Worm (Caenorhabditis elegans): Measurements from ENCODE around the gene F54A3.5.
"Not testable (repeated sequence)": the region's sequence is repeated elsewhere in the genome, so short reads cannot be mapped to it uniquely, and the experiment has no call there.

The F54A3.5 gene

ce11 chrII:2225608-2226007, at the start of gene F54A3.5:
TSS of gene F54A3.5 (minus strand) at chrII:2225708.
- no peak for TF ChIP-seq dpl-1 (GFP tag; optimal IDR thresholded peaks at IDR 0.05)
- no peak for TF ChIP-seq sdz-38 (tag; optimal IDR thresholded peaks at IDR 0.05)
- no peak for TF ChIP-seq somi-1 (GFP tag; optimal IDR thresholded peaks at IDR 0.05)
- TF ChIP-seq efl-1 (GFP tag; optimal IDR thresholded peaks at IDR 0.05) = no peak
- no peak for TF ChIP-seq mes-4 (tag; optimal IDR thresholded peaks at IDR 0.05)
- TF ChIP-seq madf-6 (GFP tag; IDR thresholded peaks at IDR 0.05) = no peak
- TF ChIP-seq tlf-1 (GFP tag; optimal IDR thresholded peaks at IDR 0.05) = no peak
- no peak for TF ChIP-seq F39B2.1 (GFP tag; IDR thresholded peaks at IDR 0.05)
- no peak for TF ChIP-seq Y67H2A.10 (GFP tag; conservative IDR thresholded peaks at IDR 0.05)

- TF ChIP-seq snpc-1.1 (tag; optimal IDR thresholded peaks at IDR 0.05; ENCODE audit: insufficient read depth) (no peak), mcd-1 (GFP tag; IDR thresholded peaks at IDR 0.05) (peak; percentile 29; the same call in 1 of the 2 replicates), egrh-3 (GFP tag; IDR thresholded peaks at IDR 0.05) (peak; percentile 67; the same call in 1 of the 2 replicates), let-607 (tag; optimal IDR thresholded peaks at IDR 0.05) (no peak), lsy-27 (tag; optimal IDR thresholded peaks at IDR 0.05; ENCODE audit: borderline replicate concordance, insufficient read depth) (no peak), ztf-28 (GFP tag; IDR thresholded peaks at IDR 0.05) (no peak), snpc-3.4 (tag; optimal IDR thresholded peaks at IDR 0.05) (no peak), ZK185.1 (tag; optimal IDR thresholded peaks at IDR 0.05; ENCODE audit: poor library complexity, severe bottlenecking) (no peak), dpff-1 (tag; optimal IDR thresholded peaks at IDR 0.05) (no peak), zfh-2 (GFP tag; conservative IDR thresholded peaks at IDR 0.05) (peak; percentile 86), him-1 (tag; optimal IDR thresholded peaks at IDR 0.05) (no peak), F55B11.4 (tag; optimal IDR thresholded peaks at IDR 0.05; ENCODE audit: borderline replicate concordance, insufficient read depth) (no peak), rcor-1 (GFP tag; IDR thresholded peaks at IDR 0.05) (no peak), B0336.3 (GFP tag; IDR thresholded peaks at IDR 0.05) (0 out of 2 replicates have a peak, but pooled peaks have one; percentile 25), hlh-26 (GFP tag; conservative IDR thresholded peaks at IDR 0.05) (no peak), sea-2 (GFP tag; IDR thresholded peaks at IDR 0.05) (no peak)
Measured at ce11 chrII:2273750-2274149, 48.2 kb upstream of the F54A3.5 start.

ce11 chrII:2254861-2255260, 29.4 kb upstream of the F54A3.5 start, which contains the start of gene K09F6.3:
TSS of gene K09F6.3 (plus strand) at chrII:2255161.
- TF ChIP-seq F57A8.1 (GFP tag; optimal IDR thresholded peaks at IDR 0.05); atf-7 (tag; optimal IDR thresholded peaks at IDR 0.05); mxl-1 (tag; optimal IDR thresholded peaks at IDR 0.05): not testable (repeated sequence)

ce11 chrII:2253676-2254075, 28.2 kb upstream of the F54A3.5 start:
- peak; percentile 60; the same call in 1 of the 2 replicates for TF ChIP-seq zfh-2 (GFP tag; conservative IDR thresholded peaks at IDR 0.05)
- no peak for TF ChIP-seq repo-1 (tag; optimal IDR thresholded peaks at IDR 0.05)

- TF ChIP-seq hsf-1 (GFP tag; IDR thresholded peaks at IDR 0.05) (no peak), athp-1 (tag; optimal IDR thresholded peaks at IDR 0.05) (no peak), ztf-25 (GFP tag; IDR thresholded peaks at IDR 0.05) (0 out of 2 replicates have a peak, but pooled peaks have one; percentile 49), F52B5.7 (tag; optimal IDR thresholded peaks at IDR 0.05) (no peak), mel-28 (tag; optimal IDR thresholded peaks at IDR 0.05; ENCODE audit: borderline replicate concordance) (no peak), F49E8.2 (tag; optimal IDR thresholded peaks at IDR 0.05; ENCODE audit: insufficient read depth) (no peak), F57A8.1 (GFP tag; optimal IDR thresholded peaks at IDR 0.05) (no peak), zfh-2 (GFP tag; conservative IDR thresholded peaks at IDR 0.05) (peak; percentile 83), egrh-3 (GFP tag; IDR thresholded peaks at IDR 0.05) (peak; percentile 92), ztf-22 (GFP tag; optimal IDR thresholded peaks at IDR 0.05) (no peak)
Measured at ce11 chrII:2251617-2252016, 26.1 kb upstream of the F54A3.5 start.
